Fruit fly (Drosophila melanogaster) whole organism, wandering third instar larva: ENCODE measurements around the gene CG33252.

ENCODE experiments used
- Abd-B ChIP-seq: fragments of >200 bp; optimal IDR thresholded peaks from 2 replicates; lab custom pipeline; 2017; ENCODE audit warnings: missing biosample characterization, missing genetic modification characterization
- CG32264 ChIP-seq: fragments of 200-800 bp; sonication (Bioruptor generic); optimal IDR thresholded peaks from 2 replicates; lab custom pipeline; 2016; ENCODE audit warnings: missing biosample characterization, missing genetic modification characterization
- CG9705 ChIP-seq: fragments of 200-800 bp; sonication (Bioruptor generic); optimal IDR thresholded peaks from 2 replicates; lab custom pipeline; 2018; ENCODE audit warnings: missing biosample characterization, mild to moderate bottlenecking, missing genetic modification characterization
- CrebA ChIP-seq: fragments of 200-800 bp; sonication (Bioruptor generic); optimal IDR thresholded peaks from 2 replicates; lab custom pipeline; 2016; ENCODE audit warnings: missing biosample characterization, mild to moderate bottlenecking, missing genetic modification characterization, borderline replicate concordance
- Dfd ChIP-seq: fragments of >200 bp; optimal IDR thresholded peaks from 2 replicates; lab custom pipeline; 2017; ENCODE audit warnings: missing biosample characterization, missing genetic modification characterization
- Dif ChIP-seq: fragments of 200-275, 200-300 bp; sonication (Bioruptor generic); optimal IDR thresholded peaks from 2 replicates; lab custom pipeline; 2018; ENCODE audit warnings: missing biosample characterization, missing genetic modification characterization; ENCODE audit not compliant: partially characterized antibody
- GATAd ChIP-seq: sonication (Bioruptor generic); optimal IDR thresholded peaks from 2 replicates; lab custom pipeline; 2016; ENCODE audit warnings: missing biosample characterization, missing genetic modification characterization
- HLH106 ChIP-seq: fragments of 200-800 bp; optimal IDR thresholded peaks from 3 replicates; lab custom pipeline; 2019; ENCODE audit warnings: missing biosample characterization, mild to moderate bottlenecking, missing genetic modification characterization, moderate library complexity
- Hnf4 ChIP-seq: fragments of 200-800 bp; sonication (Bioruptor generic); optimal IDR thresholded peaks from 2 replicates; lab custom pipeline; 2016; ENCODE audit warnings: missing biosample characterization, mild to moderate bottlenecking, missing genetic modification characterization
- Hr83 ChIP-seq: fragments of 200-300 bp; sonication (Bioruptor generic); optimal IDR thresholded peaks from 2 replicates; lab custom pipeline; 2016; ENCODE audit warnings: missing biosample characterization, mild to moderate bottlenecking, missing genetic modification characterization, moderate library complexity; ENCODE audit not compliant: poor library complexity, severe bottlenecking
- Mio ChIP-seq: sonication (Bioruptor generic); optimal IDR thresholded peaks from 2 replicates; lab custom pipeline; 2016; ENCODE audit warnings: missing biosample characterization, missing genetic modification characterization
- Myc ChIP-seq: fragments of >200 bp; optimal IDR thresholded peaks from 2 replicates; lab custom pipeline; 2017
- N ChIP-seq: fragments of >200 bp; optimal IDR thresholded peaks from 2 replicates; lab custom pipeline; 2018; ENCODE audit warnings: missing biosample characterization, missing external identifiers, missing genetic modification characterization
- OdsH ChIP-seq: fragments of 200-800 bp; sonication (Bioruptor generic); optimal IDR thresholded peaks from 2 replicates; lab custom pipeline; 2016; ENCODE audit warnings: missing biosample characterization, mild to moderate bottlenecking, missing genetic modification characterization
- Rel ChIP-seq, 2 experiments: fragments of 200-800 bp; sonication (Bioruptor generic) in 1 of 2; optimal IDR thresholded peaks; 2 replicates in 1 of 2; 3 replicates in 1 of 2; lab custom pipeline; 2016 to 2019; ENCODE audit warnings: mild to moderate bottlenecking in 2 of 2, missing biosample characterization in 2 of 2, missing genetic modification characterization in 2 of 2, moderate library complexity in 1 of 2
- Sp1 ChIP-seq: fragments of 200-800 bp; sonication (Bioruptor generic); optimal IDR thresholded peaks from 3 replicates; lab custom pipeline; 2019; ENCODE audit warnings: missing biosample characterization, mild to moderate bottlenecking, missing genetic modification characterization, moderate library complexity
- Vsx2 ChIP-seq: fragments of 200-300, 225-300 bp; sonication (Bioruptor generic); optimal IDR thresholded peaks from 2 replicates; lab custom pipeline; 2018; ENCODE audit warnings: missing biosample characterization, missing genetic modification characterization; ENCODE audit not compliant: partially characterized antibody
- br ChIP-seq: fragments of 200-800 bp; sonication (Bioruptor generic); optimal IDR thresholded peaks from 2 replicates; lab custom pipeline; 2016; ENCODE audit warnings: missing biosample characterization, missing genetic modification characterization
- brk ChIP-seq: fragments of 200-800 bp; sonication (Bioruptor generic); optimal IDR thresholded peaks from 2 replicates; lab custom pipeline; 2016; ENCODE audit warnings: missing biosample characterization, mild to moderate bottlenecking, missing genetic modification characterization
- dmrt93B ChIP-seq: fragments of 200-800 bp; sonication (Bioruptor generic); optimal IDR thresholded peaks from 2 replicates; lab custom pipeline; 2018; ENCODE audit warnings: missing biosample characterization, mild to moderate bottlenecking, missing genetic modification characterization
- dsf ChIP-seq: sonication (Bioruptor generic); optimal IDR thresholded peaks from 2 replicates; lab custom pipeline; 2016; ENCODE audit warnings: missing biosample characterization, missing genetic modification characterization, borderline replicate concordance
- ey ChIP-seq: fragments of 200-800 bp; sonication (Bioruptor generic); optimal IDR thresholded peaks from 2 replicates; lab custom pipeline; 2016; ENCODE audit warnings: missing biosample characterization, missing genetic modification characterization
- foxo ChIP-seq, 2 experiments: fragments of 200-800 bp; sonication (Bioruptor generic); optimal IDR thresholded peaks; 2 replicates in 1 of 2; 3 replicates in 1 of 2; lab custom pipeline; 2016 to 2017; ENCODE audit warnings: missing biosample characterization in 2 of 2, missing genetic modification characterization in 2 of 2
- fru ChIP-seq: fragments of 200-800 bp; sonication (Bioruptor generic); optimal IDR thresholded peaks from 3 replicates; lab custom pipeline; 2016; ENCODE audit warnings: missing biosample characterization, mild to moderate bottlenecking, missing genetic modification characterization
- h ChIP-seq: fragments of 200-800 bp; sonication (Bioruptor generic); optimal IDR thresholded peaks from 3 replicates; lab custom pipeline; 2016; ENCODE audit warnings: missing biosample characterization, mild to moderate bottlenecking, missing genetic modification characterization
- jim ChIP-seq: fragments of 175-275, 200-325 bp; sonication (Bioruptor generic); optimal IDR thresholded peaks from 2 replicates; lab custom pipeline; 2016; ENCODE audit warnings: missing biosample characterization, mild to moderate bottlenecking, missing genetic modification characterization
- pan ChIP-seq: fragments of >200 bp; optimal IDR thresholded peaks from 2 replicates; lab custom pipeline; 2017
- psq ChIP-seq: fragments of 200-800 bp; sonication (Bioruptor generic); optimal IDR thresholded peaks from 3 replicates; lab custom pipeline; 2017; ENCODE audit warnings: missing biosample characterization, mild to moderate bottlenecking, missing genetic modification characterization, moderate library complexity
- rgr ChIP-seq: fragments of 200-800 bp; sonication (Bioruptor generic); optimal IDR thresholded peaks from 3 replicates; lab custom pipeline; 2016; ENCODE audit warnings: missing biosample characterization, mild to moderate bottlenecking, missing genetic modification characterization
- sv ChIP-seq: fragments of 200-800 bp; sonication (Bioruptor generic); optimal IDR thresholded peaks from 3 replicates; lab custom pipeline; 2016; ENCODE audit warnings: missing biosample characterization, missing genetic modification characterization
- tai ChIP-seq: sonication (Bioruptor generic); optimal IDR thresholded peaks from 2 replicates; lab custom pipeline; 2016; ENCODE audit warnings: missing biosample characterization, missing genetic modification characterization
- usp ChIP-seq: fragments of >200 bp; optimal IDR thresholded peaks from 2 replicates; lab custom pipeline; 2017; ENCODE audit warnings: missing biosample characterization, missing genetic modification characterization
- woc ChIP-seq: sonication (Bioruptor generic); optimal IDR thresholded peaks from 2 replicates; lab custom pipeline; 2016; ENCODE audit warnings: missing biosample characterization, mild to moderate bottlenecking, missing genetic modification characterization

The CG33252 gene

DNA sequence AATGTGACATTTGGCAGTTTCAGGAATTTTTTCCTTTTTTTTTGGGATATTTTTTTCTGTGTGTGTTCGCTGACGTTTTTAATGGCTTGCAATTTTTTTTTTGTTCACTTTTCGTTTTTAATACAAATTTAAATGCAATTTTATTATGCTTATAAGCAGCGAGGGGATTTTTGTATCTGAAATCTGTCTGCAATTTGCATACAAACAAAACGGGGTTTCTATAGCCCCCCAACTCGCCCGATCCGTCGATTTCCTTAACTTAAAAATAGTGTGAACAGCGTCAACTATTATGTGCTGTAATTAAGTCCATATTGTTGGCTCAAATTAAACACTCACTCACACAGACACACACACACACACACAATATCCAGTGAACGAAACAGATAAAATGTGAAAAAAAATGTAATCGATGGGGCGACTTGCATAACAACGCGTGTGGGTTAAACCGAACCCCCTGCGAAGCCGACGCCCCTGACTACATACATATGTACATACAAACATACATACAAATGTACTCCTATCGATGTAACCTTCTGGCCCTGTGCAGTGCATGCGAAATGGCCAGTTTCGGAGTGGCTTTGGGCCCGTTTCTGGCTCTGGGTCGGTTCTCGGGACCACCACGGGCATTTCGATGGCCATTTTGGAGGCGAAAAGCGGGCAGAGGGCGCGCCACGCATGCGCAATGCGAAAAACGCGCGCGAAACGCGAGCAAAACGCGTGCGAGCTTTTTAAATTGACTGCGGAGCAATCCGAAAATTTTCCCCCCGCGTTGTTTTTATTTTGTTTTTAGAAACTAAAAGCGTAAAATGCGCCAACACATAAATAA, 35.2 kb upstream of the CG33252 start:
- TF ChIP-seq OdsH (no peak), Rel (GFP tag; optimal IDR thresholded peaks at IDR 0.05; lab: Kevin White, UChicago) (no peak), Rel (tag; optimal IDR thresholded peaks at IDR 0.05; lab: Kevin White, UChicago) (peak; percentile 90), sv (GFP tag; lab: Kevin White, UChicago) (no peak), dsf (GFP tag; lab: Kevin White, UChicago) (no peak), CG9705 (GFP tag; lab: Kevin White, UChicago) (peak; percentile 14), foxo (GFP tag; optimal IDR thresholded peaks at IDR 0.05; lab: Kevin White, UChicago) (peak in 1 of 2 experiments; percentile 33), Myc (peak; percentile 33), Dif (no peak), Dfd (GFP tag; lab: Kevin White, UChicago) (no peak), fru (GFP tag; lab: Kevin White, UChicago) (peak; percentile 12), HLH106 (tag; lab: Kevin White, UChicago) (peak; percentile 26), usp (GFP tag; lab: Kevin White, UChicago) (no peak), rgr (GFP tag; lab: Kevin White, UChicago) (peak; percentile 1), pan (lab: Kevin White, UChicago) (no peak), h (GFP tag; lab: Kevin White, UChicago) (peak; percentile 35)

DNA sequence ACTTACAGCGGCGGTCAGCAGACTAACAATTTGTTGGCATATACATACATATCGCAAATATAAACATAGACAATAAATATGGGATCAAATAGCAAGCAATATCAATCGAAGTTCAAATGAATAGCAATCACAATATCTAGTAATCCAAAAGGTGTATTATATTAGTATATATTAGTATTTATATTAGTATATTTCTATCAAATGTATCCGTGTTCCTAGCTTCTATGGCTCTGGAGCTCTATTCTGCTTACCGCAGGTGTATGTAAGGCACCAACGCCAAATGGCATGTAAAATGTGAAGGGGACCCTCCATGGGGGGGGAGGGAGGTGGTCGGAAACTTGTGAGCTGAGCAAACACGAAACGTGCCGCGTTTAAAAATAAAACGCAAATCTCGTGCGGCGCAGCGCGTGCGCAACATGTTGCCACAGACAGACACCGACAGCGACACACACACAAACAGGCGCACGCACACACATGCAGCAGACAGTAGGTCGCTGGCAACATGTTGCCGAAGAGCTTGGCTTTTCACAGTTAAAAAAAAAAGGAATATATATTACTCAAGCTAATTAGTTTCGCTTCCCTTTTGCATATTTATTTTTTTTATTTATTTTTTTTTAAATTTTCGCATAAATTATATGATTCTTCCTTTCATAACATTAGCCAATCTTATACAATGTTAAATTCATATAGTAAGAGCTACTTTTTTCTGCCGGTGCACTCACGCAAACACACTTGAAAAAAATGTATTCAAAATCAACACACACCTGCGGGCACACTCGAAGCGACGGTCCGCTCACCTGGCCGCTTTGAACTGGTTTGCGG, 33.7 kb upstream of the CG33252 start:
- TF ChIP-seq foxo (GFP tag; optimal IDR thresholded peaks at IDR 0.05; lab: Kevin White, UChicago) (peak in 1 of 2 experiments; percentile 58), CG9705 (GFP tag; lab: Kevin White, UChicago) (peak; percentile 60), dmrt93B (GFP tag; lab: Kevin White, UChicago) (peak; percentile 63), Dfd (GFP tag; lab: Kevin White, UChicago) (no peak), HLH106 (tag; lab: Kevin White, UChicago) (peak; percentile 86), Hnf4 (no peak), Sp1 (peak; percentile 87), OdsH (peak; percentile 38), psq (GFP tag; lab: Kevin White, UChicago) (peak; percentile 47), fru (GFP tag; lab: Kevin White, UChicago) (peak; percentile 66), Mio (no peak), ey (GFP tag; lab: Kevin White, UChicago) (peak; percentile 12), CrebA (GFP tag; lab: Kevin White, UChicago) (no peak), Rel (GFP tag; optimal IDR thresholded peaks at IDR 0.05; lab: Kevin White, UChicago) (no peak), Rel (tag; optimal IDR thresholded peaks at IDR 0.05; lab: Kevin White, UChicago) (peak; percentile 34), CG32264 (GFP tag; lab: Kevin White, UChicago) (no peak), Abd-B (GFP tag; lab: Kevin White, UChicago) (no peak), h (GFP tag; lab: Kevin White, UChicago) (peak; percentile 59), brk (GFP tag; lab: Kevin White, UChicago) (no peak), rgr (GFP tag; lab: Kevin White, UChicago) (peak; percentile 35), sv (GFP tag; lab: Kevin White, UChicago) (peak; percentile 62), woc (GFP tag; lab: Kevin White, UChicago) (peak; percentile 40)

DNA sequence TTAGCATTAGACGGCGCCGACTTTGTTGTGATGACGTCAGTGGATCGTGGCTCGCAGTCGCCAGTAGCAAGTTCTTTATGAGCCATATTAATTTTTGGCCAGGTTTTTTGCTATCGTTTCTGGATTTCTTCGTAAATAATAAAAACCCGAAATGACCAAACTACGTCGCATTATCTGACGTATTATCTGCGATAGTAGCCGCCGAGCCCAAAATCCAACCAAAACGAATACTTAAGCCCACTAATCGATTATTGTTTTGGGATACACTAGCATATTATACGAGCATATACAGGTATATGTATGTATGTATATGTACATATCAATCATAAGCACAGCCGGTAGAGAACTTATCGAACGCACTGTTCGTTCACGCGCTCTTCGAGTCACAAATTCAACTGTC, 29.7 kb upstream of the CG33252 start:
- TF ChIP-seq Abd-B (GFP tag; lab: Kevin White, UChicago) (no peak), N (GFP tag; lab: Kevin White, UChicago) (no peak), h (GFP tag; lab: Kevin White, UChicago) (no peak), sv (GFP tag; lab: Kevin White, UChicago) (no peak), dmrt93B (GFP tag; lab: Kevin White, UChicago) (no peak), woc (GFP tag; lab: Kevin White, UChicago) (no peak), Hr83 (no peak), HLH106 (tag; lab: Kevin White, UChicago) (no peak), Dif (no peak), GATAd (GFP tag; lab: Kevin White, UChicago) (no peak), jim (GFP tag; lab: Kevin White, UChicago) (no peak), br (no peak), rgr (GFP tag; lab: Kevin White, UChicago) (no peak), Vsx2 (no peak), CG32264 (GFP tag; lab: Kevin White, UChicago) (no peak), tai (no peak), dsf (GFP tag; lab: Kevin White, UChicago) (no peak)
